Worm (Caenorhabditis elegans): ENCODE measurements around the gene twk-9.

DNA sequence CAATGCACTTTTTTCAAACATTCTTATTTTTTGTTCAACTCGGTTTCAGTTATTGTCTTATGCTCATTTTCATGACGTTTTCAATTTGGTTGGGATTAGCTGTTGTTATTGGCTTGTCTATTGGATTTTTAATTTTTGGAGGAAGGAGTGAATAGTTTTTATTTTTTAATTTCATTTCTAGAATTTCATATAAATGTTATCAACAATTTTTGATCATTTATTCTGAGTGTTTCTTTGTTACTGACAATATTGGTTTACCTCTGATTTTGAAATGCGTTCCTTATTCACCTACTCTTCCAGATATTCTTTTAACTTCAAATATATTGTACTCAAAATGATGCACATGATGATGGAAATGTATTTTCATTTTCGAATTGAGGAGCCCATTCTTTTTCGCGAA, 39.0 kb upstream of the twk-9 start, which contains the start of gene F58G6.7:
- TF ChIP-seq tbx-2 (tag; optimal IDR thresholded peaks at IDR 0.05) (no peak), nhr-11 (tag; optimal IDR thresholded peaks at IDR 0.05) (no peak), jun-1 (tag; optimal IDR thresholded peaks at IDR 0.05) (no peak), nhr-25 (tag; optimal IDR thresholded peaks at IDR 0.05) (no peak), nhr-237 (tag; optimal IDR thresholded peaks at IDR 0.05) (no peak), ama-1 (optimal IDR thresholded peaks at IDR 0.05) (no peak), unc-62 (GFP tag; optimal IDR thresholded peaks at IDR 0.05) (no peak), ztf-11 (tag; optimal IDR thresholded peaks at IDR 0.05) (no peak)
